Fruit fly (Drosophila melanogaster) whole organism, wandering third instar larva: ENCODE data around the gene Tfb5.

ENCODE experiments used
- Dfd ChIP-seq: fragments of >200 bp; optimal IDR thresholded peaks from 2 replicates; lab custom pipeline; 2017; ENCODE audit warnings: missing biosample characterization, missing genetic modification characterization
- h ChIP-seq: fragments of 200-800 bp; sonication (Bioruptor generic); optimal IDR thresholded peaks from 3 replicates; lab custom pipeline; 2016; ENCODE audit warnings: missing biosample characterization, mild to moderate bottlenecking, missing genetic modification characterization

- peak; percentile 79 for TF ChIP-seq h
- no peak for TF ChIP-seq Dfd (GFP tag; lab: Kevin White, UChicago)
Measured at dm6 chr2L:5010784-5011260, at the start of gene Tfb5, which contains the start of the genes CG31917 and SelT.
